Fruit fly (Drosophila melanogaster) whole organism: ENCODE measurements around the gene temp.

ENCODE experiments used
- CG8478 ChIP-seq: fragments of >200 bp; optimal IDR thresholded peaks from 2 replicates; lab custom pipeline; 2018; ENCODE audit warnings: inconsistent platforms
- Dll ChIP-seq: fragments of >200 bp; optimal IDR thresholded peaks from 2 replicates; lab custom pipeline; 2017
- EcR ChIP-seq, 2 experiments: fragments of >200 bp; optimal IDR thresholded peaks; 2 replicates each; lab custom pipeline; 2017; ENCODE audit warnings: missing biosample characterization in 2 of 2, missing genetic modification characterization in 2 of 2, missing genetic modification reagents in 2 of 2
- pan ChIP-seq: fragments of >200 bp; optimal IDR thresholded peaks from 2 replicates; lab custom pipeline; 2017
- psq ChIP-seq: fragments of >200 bp; optimal IDR thresholded peaks from 2 replicates; lab custom pipeline; 2017
- usp ChIP-seq: fragments of >200 bp; optimal IDR thresholded peaks from 2 replicates; lab custom pipeline; 2017; ENCODE audit warnings: missing biosample characterization, missing genetic modification characterization, mixed read lengths

Gene temp

dm6 chrX:2254020-2254626, 8.2 kb downstream of the temp start, which contains the start of gene CG3091:
CG3091 (minus strand) TSS chrX:2254197.
- TF ChIP-seq usp (GFP tag; lab: Kevin White, UChicago) (no peak), Dll (lab: Kevin White, UChicago) (no peak), CG8478 (lab: Kevin White, UChicago) (no peak), pan (no peak), EcR (GFP tag; optimal IDR thresholded peaks at IDR 0.05; lab: Kevin White, UChicago) (no peak), psq (lab: Kevin White, UChicago) (no peak)

dm6 chrX:2251688-2252087, 10.6 kb downstream of the temp start, which contains the start of gene CG3191:
CG3191 (minus strand) TSS chrX:2251993.
- TF ChIP-seq CG8478 (lab: Kevin White, UChicago), result no peak
- TF ChIP-seq EcR (GFP tag; optimal IDR thresholded peaks at IDR 0.05; lab: Kevin White, UChicago), result no peak
- no peak for TF ChIP-seq usp (GFP tag; lab: Kevin White, UChicago)
- no peak for TF ChIP-seq pan
- no peak for TF ChIP-seq psq (lab: Kevin White, UChicago)
- no peak for TF ChIP-seq Dll (lab: Kevin White, UChicago)

DNA sequence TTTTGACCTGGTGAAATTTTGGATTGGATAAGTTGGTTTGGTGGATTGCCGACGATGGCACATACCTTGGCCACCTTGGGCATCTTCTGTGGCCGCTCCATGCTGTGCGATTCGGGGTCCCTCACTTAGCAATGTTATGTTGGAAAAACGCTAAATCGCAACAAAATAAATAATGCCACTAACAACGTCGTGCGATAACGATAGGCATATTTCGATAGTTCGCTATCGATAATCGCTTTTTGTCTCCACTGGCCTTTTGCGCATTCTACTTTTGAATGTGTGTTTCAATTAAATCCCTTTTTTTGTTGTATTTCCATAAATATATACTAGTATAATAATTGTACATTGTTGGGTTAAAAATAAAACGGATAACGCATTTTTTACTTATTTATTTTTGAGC, 12.6 kb downstream of the temp start, which contains the start of gene crn:
crn (minus strand) TSS at position 221 of the 400 bp plus-strand sequence.
- TF ChIP-seq pan, result no peak
- TF ChIP-seq psq (lab: Kevin White, UChicago), result no peak
- TF ChIP-seq usp (GFP tag; lab: Kevin White, UChicago), result no peak
- TF ChIP-seq Dll (lab: Kevin White, UChicago), result no peak
- TF ChIP-seq CG8478 (lab: Kevin White, UChicago), result no peak
- TF ChIP-seq EcR (GFP tag; optimal IDR thresholded peaks at IDR 0.05; lab: Kevin White, UChicago), result no peak

DNA sequence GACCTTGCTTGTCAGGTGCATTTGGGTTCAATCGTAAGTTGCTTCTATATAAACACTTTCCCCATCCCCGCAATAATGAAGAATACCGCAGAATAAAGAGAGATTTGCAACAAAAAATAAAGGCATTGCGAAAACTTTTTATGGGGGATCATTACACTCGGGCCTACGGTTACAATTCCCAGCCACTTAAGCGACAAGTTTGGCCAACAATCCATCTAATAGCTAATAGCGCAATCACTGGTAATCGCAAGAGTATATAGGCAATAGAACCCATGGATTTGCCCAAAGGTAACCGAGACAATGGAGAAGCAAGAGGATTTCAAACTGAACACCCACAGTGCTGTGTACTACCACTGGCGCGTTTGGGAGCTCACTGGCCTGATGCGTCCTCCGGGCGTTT, 16.4 kb downstream of the temp start, which contains the start of gene Or2a:
Or2a (plus strand) TSS at position 301 of the 400 bp plus-strand sequence.
- TF ChIP-seq EcR (GFP tag; optimal IDR thresholded peaks at IDR 0.05; lab: Kevin White, UChicago), result no peak

dm6 chrX:2244753-2245152, 17.6 kb downstream of the temp start:
- no peak for TF ChIP-seq EcR (GFP tag; optimal IDR thresholded peaks at IDR 0.05; lab: Kevin White, UChicago)
- TF ChIP-seq CG8478 (lab: Kevin White, UChicago), result no peak
- no peak for TF ChIP-seq pan
- TF ChIP-seq usp (GFP tag; lab: Kevin White, UChicago), result no peak
- TF ChIP-seq psq (lab: Kevin White, UChicago), result no peak
- TF ChIP-seq Dll (lab: Kevin White, UChicago), result no peak

DNA sequence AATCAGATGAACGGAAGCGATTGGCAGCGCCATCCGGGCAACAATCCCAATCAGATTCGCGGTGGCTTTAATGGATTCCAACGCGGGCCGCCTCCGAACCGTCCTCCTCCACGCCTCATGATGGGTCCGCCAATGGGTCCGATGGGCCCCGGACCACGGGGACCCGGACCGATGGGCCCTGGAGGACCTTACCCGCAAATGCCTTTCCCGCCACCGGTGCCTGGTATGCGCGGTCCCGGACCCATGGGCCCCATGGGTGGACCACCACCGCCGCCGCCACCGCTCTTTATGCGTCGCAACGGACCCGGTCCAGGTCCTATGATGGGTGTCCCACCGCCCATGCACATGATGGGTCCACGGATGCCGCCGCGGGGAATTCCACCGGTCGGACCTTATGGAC, 19.4 kb downstream of the temp start:
- TF ChIP-seq psq (lab: Kevin White, UChicago) (no peak), Dll (lab: Kevin White, UChicago) (no peak), EcR (GFP tag; optimal IDR thresholded peaks at IDR 0.05; lab: Kevin White, UChicago) (no peak), pan (no peak)

- TF ChIP-seq pan, result no peak
- no peak for TF ChIP-seq CG8478 (lab: Kevin White, UChicago)
- no peak for TF ChIP-seq EcR (GFP tag; optimal IDR thresholded peaks at IDR 0.05; lab: Kevin White, UChicago)
- no peak for TF ChIP-seq usp (GFP tag; lab: Kevin White, UChicago)
- TF ChIP-seq psq (lab: Kevin White, UChicago), result no peak
- no peak for TF ChIP-seq Dll (lab: Kevin White, UChicago)
These were observed 20.5 kb downstream of the temp start, which contains the start of gene kz for dm6 chrX:2241842-2242241. kz (minus strand) TSS chrX:2242035.

DNA sequence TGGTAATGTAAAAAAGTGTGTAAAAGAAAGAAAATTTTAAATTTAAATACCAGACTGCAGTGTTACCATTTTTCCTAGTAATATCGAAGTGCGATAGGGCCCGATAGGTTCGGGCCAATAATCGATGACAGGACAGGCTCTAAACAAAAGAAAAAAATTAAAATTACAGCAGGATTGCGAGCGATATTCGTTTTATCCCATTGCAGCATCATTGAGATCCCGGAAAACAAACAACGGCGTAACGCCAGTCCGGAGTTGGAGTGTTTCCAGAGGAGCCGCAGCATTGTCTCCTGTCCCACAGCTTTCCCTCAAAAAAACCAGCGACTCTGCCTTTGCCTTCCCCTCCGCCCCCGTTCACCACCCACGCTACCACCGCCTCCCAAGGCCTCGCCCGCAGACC, 37.2 kb downstream of the temp start, which contains the start of gene pcx:
pcx (plus strand) TSS at position 159 of the 400 bp plus-strand sequence.
- TF ChIP-seq CG8478 (lab: Kevin White, UChicago) (no peak), EcR (GFP tag; optimal IDR thresholded peaks at IDR 0.05; lab: Kevin White, UChicago) (no peak), pan (no peak), usp (GFP tag; lab: Kevin White, UChicago) (no peak), psq (lab: Kevin White, UChicago) (no peak), Dll (lab: Kevin White, UChicago) (no peak)

- TF ChIP-seq pan, result no peak
- no peak for TF ChIP-seq usp (GFP tag; lab: Kevin White, UChicago)
- TF ChIP-seq psq (lab: Kevin White, UChicago), result no peak
- no peak for TF ChIP-seq EcR (GFP tag; optimal IDR thresholded peaks at IDR 0.05; lab: Kevin White, UChicago)
- TF ChIP-seq CG8478 (lab: Kevin White, UChicago), result no peak
- no peak for TF ChIP-seq Dll (lab: Kevin White, UChicago)
These were observed 38.9 kb downstream of the temp start, which contains the start of gene CG14052 for dm6 chrX:2223454-2223853. CG14052 (plus strand) TSS chrX:2223754.

DNA sequence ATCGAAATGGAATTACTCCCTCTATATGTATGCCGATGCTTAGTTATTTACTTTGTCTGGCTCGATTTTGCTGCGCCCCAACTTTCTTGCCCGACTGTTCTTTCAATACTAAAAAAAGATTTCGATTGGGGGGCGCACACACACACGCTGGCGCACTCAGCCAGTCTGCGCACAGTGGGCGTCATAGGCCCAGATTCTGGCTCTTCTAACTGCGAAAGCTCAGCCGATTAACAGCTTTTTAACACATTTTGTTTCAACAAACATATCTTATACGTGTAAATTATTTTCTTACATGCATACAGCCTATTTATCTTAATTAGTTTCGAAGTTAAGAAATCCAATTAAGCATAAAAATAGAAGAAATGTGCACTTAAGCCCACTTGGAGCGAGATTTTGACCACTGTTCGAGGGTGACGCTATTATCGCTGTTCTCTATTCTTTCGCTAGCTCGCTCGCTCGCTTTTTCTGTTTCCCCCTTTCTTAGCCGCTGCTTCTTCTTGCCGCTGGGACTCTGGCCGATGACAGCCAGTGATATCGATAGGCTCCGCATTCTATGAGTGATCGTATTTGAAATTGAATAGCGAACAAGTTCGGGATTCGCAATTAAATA, 40.0 kb downstream of the temp start, which contains the start of gene Vinc:
Vinc (minus strand) TSS at position 387 of the 610 bp plus-strand sequence.
- no peak for TF ChIP-seq psq (lab: Kevin White, UChicago)
- TF ChIP-seq Dll (lab: Kevin White, UChicago), result no peak
- no peak for TF ChIP-seq CG8478 (lab: Kevin White, UChicago)
- TF ChIP-seq usp (GFP tag; lab: Kevin White, UChicago), result no peak
- TF ChIP-seq pan, result no peak
- no peak for TF ChIP-seq EcR (GFP tag; optimal IDR thresholded peaks at IDR 0.05; lab: Kevin White, UChicago)

DNA sequence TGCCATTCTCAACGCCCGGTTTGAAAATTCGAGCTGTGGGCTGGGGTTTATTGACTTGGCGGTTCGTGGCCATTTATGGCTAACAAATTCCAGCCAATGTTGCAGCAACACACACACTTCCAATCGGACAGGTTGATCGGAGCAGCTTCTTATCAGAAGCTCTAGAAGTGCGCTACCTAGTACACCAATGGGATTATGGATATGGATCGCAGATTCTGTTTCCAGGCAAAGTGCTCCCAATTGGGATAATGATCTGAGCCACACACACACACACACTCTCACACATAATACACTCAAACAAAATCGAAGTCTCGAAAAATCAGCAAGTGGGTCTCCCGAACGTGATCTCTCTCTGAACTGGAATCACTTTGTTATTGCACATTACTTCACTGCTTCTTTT, 40.7 kb downstream of the temp start:
- no peak for TF ChIP-seq usp (GFP tag; lab: Kevin White, UChicago)
- TF ChIP-seq pan, result no peak
- TF ChIP-seq CG8478 (lab: Kevin White, UChicago), result no peak
- TF ChIP-seq Dll (lab: Kevin White, UChicago), result no peak
- no peak for TF ChIP-seq psq (lab: Kevin White, UChicago)

- no peak for TF ChIP-seq EcR (GFP tag; optimal IDR thresholded peaks at IDR 0.05; lab: Kevin White, UChicago)
- no peak for TF ChIP-seq usp (GFP tag; lab: Kevin White, UChicago)
- no peak for TF ChIP-seq pan
- TF ChIP-seq Dll (lab: Kevin White, UChicago), result no peak
- TF ChIP-seq psq (lab: Kevin White, UChicago), result no peak
- TF ChIP-seq CG8478 (lab: Kevin White, UChicago), result no peak
These were observed 42.4 kb downstream of the temp start for dm6 chrX:2219899-2220298.
